Fruit fly (Drosophila melanogaster) ovary, adult (tissue): ENCODE data around the gene Dpp10.

Experiments used
- CG17801 ChIP-seq: fragments of 200-800 bp; optimal IDR thresholded peaks from 2 replicates; lab custom pipeline; 2019; ENCODE audit warnings: missing biosample characterization, mild to moderate bottlenecking, missing genetic modification characterization, moderate library complexity; ENCODE audit not compliant: partially characterized antibody

Dpp10 gene

dm6 chr2L:6595027-6595426, 5.8 kb downstream of the Dpp10 start:
- no peak for TF ChIP-seq CG17801

dm6 chr2L:6584346-6584745, 16.5 kb downstream of the Dpp10 start:
- no peak for TF ChIP-seq CG17801

dm6 chr2L:6579045-6579444, 21.8 kb downstream of the Dpp10 start:
- no peak for TF ChIP-seq CG17801

- no peak for TF ChIP-seq CG17801
These were observed 34.7 kb downstream of the Dpp10 start, which contains the start of gene CG13766 for dm6 chr2L:6566020-6566687. Gene CG13766, minus strand, starts transcription at chr2L:6566181.

- TF ChIP-seq CG17801, result no peak
These were observed 35.9 kb downstream of the Dpp10 start for dm6 chr2L:6564955-6565354.

dm6 chr2L:6562358-6562687, 38.5 kb downstream of the Dpp10 start:
- no peak for TF ChIP-seq CG17801

- peak; percentile 91 for TF ChIP-seq CG17801
These were observed 39.2 kb downstream of the Dpp10 start, which contains the start of the genes Trmt6 and Ent2 for dm6 chr2L:6561463-6562357. Gene Trmt6, minus strand, starts transcription at chr2L:6562289. Gene Ent2, plus strand, starts transcription at chr2L:6562325.

dm6 chr2L:6559131-6559530, 41.7 kb downstream of the Dpp10 start, which contains the start of gene COX5BL:
Gene COX5BL, plus strand, starts transcription at chr2L:6559431.
- TF ChIP-seq CG17801, result no peak

- peak; percentile 28 for TF ChIP-seq CG17801
These were observed 43.2 kb downstream of the Dpp10 start, which contains the start of the genes IFT52 and COX5B for dm6 chr2L:6557429-6558384. Gene IFT52, minus strand, starts transcription at chr2L:6557502. Gene COX5B, plus strand, starts transcription at chr2L:6557800.

dm6 chr2L:6553797-6554188, 47.1 kb downstream of the Dpp10 start:
- no peak for TF ChIP-seq CG17801

dm6 chr2L:6553041-6553796, 47.6 kb downstream of the Dpp10 start:
- no peak for TF ChIP-seq CG17801

- TF ChIP-seq CG17801, result no peak
These were observed 48.5 kb downstream of the Dpp10 start for dm6 chr2L:6552345-6552744.

dm6 chr2L:6551452-6551851, 49.4 kb downstream of the Dpp10 start:
- TF ChIP-seq CG17801, result no peak

- no peak for TF ChIP-seq CG17801
These were observed 50.1 kb downstream of the Dpp10 start for dm6 chr2L:6550809-6551208.

dm6 chr2L:6547978-6548377, 52.9 kb downstream of the Dpp10 start:
- TF ChIP-seq CG17801, result no peak
